Worm (Caenorhabditis elegans) whole organism, L2 larva: ENCODE measurements around the gene T22C8.1.

Experiments used
- ZK546.5 ChIP-seq: sonication (generic microtip); optimal IDR thresholded peaks from 2 replicates; lab custom pipeline; 2017; ENCODE audit warnings: missing biosample characterization, missing genetic modification characterization
- ceh-16 ChIP-seq: fragments of 150-350 bp; optimal IDR thresholded peaks from 2 replicates; lab custom pipeline; 2014; ENCODE audit warnings: missing biosample characterization, missing genetic modification characterization
- elt-3 ChIP-seq: sonication (generic microtip); optimal IDR thresholded peaks from 2 replicates; lab custom pipeline; 2017; ENCODE audit warnings: missing biosample characterization, missing genetic modification characterization
- fos-1 ChIP-seq: fragments of 150-350 bp; optimal IDR thresholded peaks from 2 replicates; lab custom pipeline; 2014; ENCODE audit warnings: missing biosample characterization, missing genetic modification characterization

DNA sequence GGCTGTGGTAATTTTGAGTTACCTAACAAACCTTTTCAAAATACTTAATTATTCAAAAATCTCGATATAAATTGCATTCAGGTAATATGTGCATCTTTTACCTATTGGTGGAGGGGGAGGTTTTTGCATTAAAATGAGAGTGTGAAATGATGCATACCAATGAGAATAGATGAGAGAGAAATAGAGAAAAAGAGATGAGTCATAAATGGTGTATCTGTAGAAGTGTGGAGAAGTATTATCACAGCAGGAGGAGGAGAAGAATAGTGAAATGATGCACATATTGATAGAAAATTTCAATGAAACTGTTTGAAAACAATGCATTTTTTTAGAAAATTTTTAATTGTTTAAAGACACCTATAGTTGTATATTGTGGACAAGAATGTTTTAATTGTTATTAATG lies 27.9 kb downstream of the T22C8.1 start:
- TF ChIP-seq ZK546.5 (tag; lab: Kevin White, UChicago) (no peak), fos-1 (tag; lab: Kevin White, UChicago) (peak; percentile 84), elt-3 (no peak), ceh-16 (tag; lab: Kevin White, UChicago) (no peak)
